Comparison of ENCODE assay signal across 3 fruit fly cellular contexts in genomic region chr3L:917225-917624, dm6.
TF ChIP-seq lines count a peak whose summit lies in the region.

No protein-coding gene starts in this region.

- TF ChIP-seq CTCF in whole organism, embryonic (GFP tag; optimal IDR thresholded peaks at IDR 0.05; lab: Kevin White, UChicago), result no peak

TF ChIP-seq in whole organism, embryonic, 481 proteins besides CTCF, POLR2A, EP300 and RAD21 (continues in another document):
- TF ChIP-seq CG11085 (GFP tag; IDR thresholded peaks at IDR 0.05; lab: Robert Waterston, UW), result no peak
- peak; percentile 59 for TF ChIP-seq ttk (GFP tag; IDR thresholded peaks at IDR 0.05; lab: Robert Waterston, UW)
- peak; percentile 39 for TF ChIP-seq Ptx1 (GFP tag; IDR thresholded peaks at IDR 0.05; lab: Robert Waterston, UW)
- TF ChIP-seq Hr51 (GFP tag; optimal IDR thresholded peaks at IDR 0.05; lab: Kevin White, UChicago), result peak in 1 of 2 experiments; percentile 47
- TF ChIP-seq CG13894 (tag; optimal IDR thresholded peaks at IDR 0.05; lab: Kevin White, UChicago), result peak; percentile 17
- peak; percentile 60 for TF ChIP-seq abd-A (tag; optimal IDR thresholded peaks at IDR 0.05; lab: Kevin White, UChicago)
- peak; percentile 21 for TF ChIP-seq CG12769 (tag; optimal IDR thresholded peaks at IDR 0.05; lab: Kevin White, UChicago)
- TF ChIP-seq CG2678 (tag; optimal IDR thresholded peaks at IDR 0.05; lab: Kevin White, UChicago), result peak; percentile 72
- peak; percentile 53 for TF ChIP-seq sens (GFP tag; lab: Kevin White, UChicago)
- peak; percentile 45 for TF ChIP-seq Sox102F (GFP tag; optimal IDR thresholded peaks at IDR 0.05; lab: Kevin White, UChicago)
- TF ChIP-seq CG18476 (GFP tag; optimal IDR thresholded peaks at IDR 0.05; lab: Kevin White, UChicago), result peak; percentile 9
- TF ChIP-seq Fer3 (tag; optimal IDR thresholded peaks at IDR 0.05; lab: Kevin White, UChicago), result peak; percentile 59
- TF ChIP-seq nerfin-1 (tag; optimal IDR thresholded peaks at IDR 0.05; lab: Kevin White, UChicago), result peak; percentile 60
- TF ChIP-seq gem (tag; optimal IDR thresholded peaks at IDR 0.05; lab: Kevin White, UChicago), result peak; percentile 46
- TF ChIP-seq CG7556 (GFP tag; optimal IDR thresholded peaks at IDR 0.05; lab: Kevin White, UChicago), result peak; percentile 37
- TF ChIP-seq CG10267 (tag; optimal IDR thresholded peaks at IDR 0.05; lab: Kevin White, UChicago), result peak; percentile 25
- no peak for TF ChIP-seq CG17802 (tag; optimal IDR thresholded peaks at IDR 0.05; lab: Kevin White, UChicago)
- peak; percentile 58; the same call in 1 of the 2 replicates for TF ChIP-seq CG6689 (GFP tag; IDR thresholded peaks at IDR 0.05; lab: Robert Waterston, UW)
- peak; percentile 14; the same call in 1 of the 2 replicates for TF ChIP-seq ssp (GFP tag; IDR thresholded peaks at IDR 0.05; lab: Robert Waterston, UW)
- TF ChIP-seq crp (GFP tag; optimal IDR thresholded peaks at IDR 0.05; lab: Kevin White, UChicago), result no peak
- TF ChIP-seq NfI (GFP tag; optimal IDR thresholded peaks at IDR 0.05; lab: Kevin White, UChicago), result peak; percentile 2
- peak in 1 of 2 experiments; percentile 22 for TF ChIP-seq bsh (GFP tag; optimal IDR thresholded peaks at IDR 0.05; lab: Kevin White, UChicago)
- TF ChIP-seq eyg (GFP tag; optimal IDR thresholded peaks at IDR 0.05; lab: Kevin White, UChicago), result no peak
- 0 out of 3 replicates have a peak, but pooled peaks have one; percentile 15 for TF ChIP-seq croc (GFP tag; conservative IDR thresholded peaks at IDR 0.05; lab: Robert Waterston, UW)
- peak; percentile 60 for TF ChIP-seq CG13296 (GFP tag; optimal IDR thresholded peaks at IDR 0.05; lab: Kevin White, UChicago)
- peak; percentile 3 for TF ChIP-seq HmgZ (tag; optimal IDR thresholded peaks at IDR 0.05; lab: Kevin White, UChicago)
- peak; percentile 37; the same call in 1 of the 2 replicates for TF ChIP-seq CG31441 (GFP tag; IDR thresholded peaks at IDR 0.05; lab: Robert Waterston, UW)
- TF ChIP-seq CG14441 (GFP tag; IDR thresholded peaks at IDR 0.05; lab: Robert Waterston, UW), result peak; percentile 44
- no peak for TF ChIP-seq sima (GFP tag; optimal IDR thresholded peaks at IDR 0.05; lab: Kevin White, UChicago)

TF ChIP-seq in whole organism, prepupa, 60 proteins besides CTCF, POLR2A, EP300 and RAD21:
- peak in 1 of 2 experiments; percentile 6 for TF ChIP-seq ss (GFP tag; optimal IDR thresholded peaks at IDR 0.05; lab: Kevin White, UChicago)
- TF ChIP-seq Eip78C (GFP tag; lab: Kevin White, UChicago), result peak; percentile 72
- TF ChIP-seq CG6163 (GFP tag; IDR thresholded peaks at IDR 0.05; lab: Robert Waterston, UW), result no peak
- peak; percentile 65 for TF ChIP-seq svp (GFP tag; lab: Kevin White, UChicago)
TF ChIP-seq in whole organism, prepupa: peak in this region for 3.

TF ChIP-seq in whole organism, wandering third instar larva, 38 proteins besides CTCF, POLR2A, EP300 and RAD21:
- peak; percentile 45 for TF ChIP-seq HLH106 (tag; optimal IDR thresholded peaks at IDR 0.05; lab: Kevin White, UChicago)
- TF ChIP-seq h (GFP tag; optimal IDR thresholded peaks at IDR 0.05; lab: Kevin White, UChicago), result no peak

Comparison
In these comparisons a context has a peak if more than half of its experiments do, and no peak if none do; other contexts are left out.
1. Of the 7 proteins assayed by ChIP-seq in both whole organism, embryonic and whole organism, prepupa: peak only in whole organism, embryonic: Blimp-1 and Sox102F; only in whole organism, prepupa: none; in both: none; in neither: 5.